Worm (Caenorhabditis elegans) whole organism, L4 larva: ENCODE measurements around the gene stc-1.

Source experiments
- F37D6.2 ChIP-seq: sonication (generic microtip); optimal IDR thresholded peaks from 2 replicates; lab custom pipeline; 2016; ENCODE audit warnings: mild to moderate bottlenecking, missing genetic modification characterization, missing compliant biosample characterization
- F49E8.2 ChIP-seq: sonication (generic microtip); optimal IDR thresholded peaks from 2 replicates; lab custom pipeline; 2016; ENCODE audit warnings: missing compliant biosample characterization, mild to moderate bottlenecking, missing genetic modification characterization, borderline replicate concordance
- R02D3.7 ChIP-seq: fragments of 150-350 bp; sonication (generic microtip); optimal IDR thresholded peaks from 3 replicates; lab custom pipeline; 2014; ENCODE audit warnings: missing biosample characterization, missing genetic modification characterization
- Y48G9A.11 ChIP-seq: fragments of 200-800 bp; sonication (Bioruptor generic); IDR thresholded peaks from 2 replicates; pipeline ENCODE4 v1.3.6; 2022; ENCODE audit warnings: missing genetic modification reagents, missing genetic modification characterization, missing compliant biosample characterization
- Y75B8A.6 ChIP-seq: fragments of 200-800 bp; sonication (Bioruptor generic); IDR thresholded peaks from 2 replicates; pipeline ENCODE4 v1.3.6; 2022; ENCODE audit warnings: missing genetic modification reagents, missing genetic modification characterization, missing compliant biosample characterization
- ama-1 ChIP-seq: fragments of 150-350 bp; optimal IDR thresholded peaks from 2 replicates; lab custom pipeline; 2014; ENCODE audit warnings: inconsistent platforms, mixed read lengths
- ceh-28 ChIP-seq: fragments of 150-350 bp; optimal IDR thresholded peaks from 2 replicates; lab custom pipeline; 2014; ENCODE audit warnings: missing biosample characterization, missing genetic modification reagents, missing genetic modification characterization
- ceh-32 ChIP-seq: sonication (generic microtip); optimal IDR thresholded peaks from 2 replicates; lab custom pipeline; 2016; ENCODE audit warnings: mild to moderate bottlenecking, missing genetic modification characterization, missing compliant biosample characterization; ENCODE audit not compliant: poor library complexity
- ceh-44 ChIP-seq: fragments of 200-800 bp; sonication (Bioruptor generic); IDR thresholded peaks from 2 replicates; pipeline ENCODE4 v1.3.6; 2022; ENCODE audit warnings: missing genetic modification reagents, missing genetic modification characterization, missing compliant biosample characterization
- ctbp-1 ChIP-seq: fragments of 200-800 bp; sonication (Bioruptor generic); IDR thresholded peaks from 2 replicates; pipeline ENCODE4 v1.3.6; 2022; ENCODE audit warnings: missing genetic modification reagents, missing genetic modification characterization, missing compliant biosample characterization
- daf-16 ChIP-seq, 3 experiments: sonication (generic microtip); optimal IDR thresholded peaks; 2 replicates each; lab custom pipeline; 2016 to 2017; ENCODE audit warnings: missing genetic modification characterization in 3 of 3, missing genetic modification reagents in 3 of 3, mild to moderate bottlenecking in 2 of 3, missing compliant biosample characterization in 2 of 3, missing biosample characterization in 1 of 3, moderate library complexity in 1 of 3
- daf-8 ChIP-seq: fragments of 200-800 bp; sonication (Bioruptor generic); IDR thresholded peaks from 2 replicates; pipeline ENCODE4 v1.3.6; 2022; ENCODE audit warnings: missing genetic modification characterization, missing compliant biosample characterization
- dmd-8 ChIP-seq: fragments of 200-800 bp; sonication (Bioruptor generic); IDR thresholded peaks from 2 replicates; pipeline ENCODE4 v1.3.6; 2022; ENCODE audit warnings: missing genetic modification characterization, missing compliant biosample characterization
- duxl-1 ChIP-seq: sonication (generic microtip); optimal IDR thresholded peaks from 2 replicates; lab custom pipeline; 2016; ENCODE audit warnings: mild to moderate bottlenecking, missing genetic modification characterization, moderate library complexity, missing compliant biosample characterization; ENCODE audit not compliant: poor library complexity
- fos-1 ChIP-seq: fragments of 150-350 bp; optimal IDR thresholded peaks from 2 replicates; lab custom pipeline; 2014; ENCODE audit warnings: missing biosample characterization, missing genetic modification characterization
- gei-8 ChIP-seq: fragments of 200-800 bp; sonication (Bioruptor generic); optimal IDR thresholded peaks from 2 replicates; lab custom pipeline; 2018; ENCODE audit warnings: mild to moderate bottlenecking, missing genetic modification characterization, missing compliant biosample characterization
- hlh-30 ChIP-seq: sonication (generic microtip); optimal IDR thresholded peaks from 2 replicates; lab custom pipeline; 2017; ENCODE audit warnings: antibody characterized with exemption, mild to moderate bottlenecking, missing genetic modification characterization, missing compliant biosample characterization; ENCODE audit not compliant: insufficient read depth
- hmg-1.1 ChIP-seq: fragments of 200-800 bp; sonication (Bioruptor generic); IDR thresholded peaks from 2 replicates; pipeline ENCODE4 v1.3.6; 2022; ENCODE audit warnings: missing genetic modification reagents, missing genetic modification characterization, missing compliant biosample characterization
- lim-7 ChIP-seq: fragments of 200-800 bp; sonication (Bioruptor generic); IDR thresholded peaks from 2 replicates; pipeline ENCODE4 v1.3.6; 2022; ENCODE audit warnings: missing genetic modification characterization, missing compliant biosample characterization
- lin-1 ChIP-seq: fragments of 200-800 bp; sonication (Bioruptor generic); IDR thresholded peaks from 2 replicates; pipeline ENCODE4 v1.3.6; 2022; ENCODE audit warnings: missing genetic modification reagents, missing genetic modification characterization, missing compliant biosample characterization
- lin-38 ChIP-seq: fragments of 200-800 bp; sonication (Bioruptor generic); IDR thresholded peaks from 2 replicates; pipeline ENCODE4 v1.3.6; 2022; ENCODE audit warnings: missing genetic modification reagents, missing genetic modification characterization, missing compliant biosample characterization
- lin-39 ChIP-seq: fragments of 150-350 bp; optimal IDR thresholded peaks from 2 replicates; lab custom pipeline; 2014; ENCODE audit warnings: missing biosample characterization, missing genetic modification reagents, missing genetic modification characterization
- lir-3 ChIP-seq: sonication (generic microtip); optimal IDR thresholded peaks from 2 replicates; lab custom pipeline; 2016; ENCODE audit warnings: mild to moderate bottlenecking, missing genetic modification characterization, missing compliant biosample characterization
- lsy-2 ChIP-seq, 2 experiments: fragments of 150-350 bp in 1 of 2; sonication (generic microtip) in 1 of 2; optimal IDR thresholded peaks; 2 replicates each; lab custom pipeline; 2014 to 2017; ENCODE audit warnings: missing biosample characterization in 2 of 2, missing genetic modification characterization in 2 of 2
- madf-5 ChIP-seq, 2 experiments: fragments of 200-800 bp; sonication (Bioruptor generic); IDR thresholded peaks; 2 replicates each; pipeline ENCODE4 v1.3.6; 2022; ENCODE audit warnings: missing compliant biosample characterization in 2 of 2, missing genetic modification characterization in 2 of 2
- madf-9 ChIP-seq: fragments of 200-800 bp; sonication (Bioruptor generic); conservative IDR thresholded peaks from 2 replicates; pipeline ENCODE4 v1.3.6; 2022; ENCODE audit warnings: missing genetic modification reagents, missing genetic modification characterization, missing compliant biosample characterization
- mdl-1 ChIP-seq, 2 experiments: fragments of 150-350 bp in 1 of 2; sonication (generic microtip) in 1 of 2; optimal IDR thresholded peaks; 2 replicates each; lab custom pipeline; 2014 to 2017; ENCODE audit warnings: missing biosample characterization in 2 of 2, missing genetic modification characterization in 2 of 2
- nhr-28 ChIP-seq: fragments of 150-350 bp; optimal IDR thresholded peaks from 2 replicates; lab custom pipeline; 2014; ENCODE audit warnings: missing biosample characterization, missing genetic modification characterization
- nhr-6 ChIP-seq: fragments of 150-350 bp; optimal IDR thresholded peaks from 2 replicates; lab custom pipeline; 2014; ENCODE audit warnings: missing biosample characterization, missing genetic modification characterization
- saeg-2 ChIP-seq: fragments of 200-800 bp; sonication (Bioruptor generic); IDR thresholded peaks from 2 replicates; pipeline ENCODE4 v1.3.6; 2022; ENCODE audit warnings: missing genetic modification reagents, missing genetic modification characterization, missing compliant biosample characterization
- set-16 ChIP-seq: fragments of 200-800 bp; sonication (Bioruptor generic); IDR thresholded peaks from 2 replicates; pipeline ENCODE4 v1.3.6; 2022; ENCODE audit warnings: missing genetic modification reagents, missing genetic modification characterization, missing compliant biosample characterization
- snpc-4 ChIP-seq: fragments of 150-350 bp; optimal IDR thresholded peaks from 2 replicates; lab custom pipeline; 2014; ENCODE audit warnings: missing biosample characterization, missing genetic modification characterization
- spr-1 ChIP-seq: sonication (generic microtip); optimal IDR thresholded peaks from 2 replicates; lab custom pipeline; 2016; ENCODE audit warnings: mild to moderate bottlenecking, missing genetic modification characterization, missing compliant biosample characterization
- tag-97 ChIP-seq: fragments of 200-800 bp; sonication (Bioruptor generic); IDR thresholded peaks from 2 replicates; pipeline ENCODE4 v1.3.6; 2022; ENCODE audit warnings: missing genetic modification characterization, missing compliant biosample characterization
- tra-1 ChIP-seq: fragments of 200-800 bp; sonication (Bioruptor generic); IDR thresholded peaks from 2 replicates; pipeline ENCODE4 v1.3.6; 2022; ENCODE audit warnings: missing genetic modification reagents, missing genetic modification characterization, missing compliant biosample characterization
- unc-62 ChIP-seq, 3 experiments: fragments of 150-350 bp in 1 of 3; sonication (generic microtip); optimal IDR thresholded peaks in 2 of 3; peaks in 1 of 3; 1 replicate in 1 of 3; 2 replicates in 2 of 3; lab custom pipeline; 2014 to 2017; ENCODE audit warnings: missing biosample characterization in 3 of 3, missing genetic modification characterization in 3 of 3, missing genetic modification reagents in 3 of 3, missing genotype in 1 of 3
- vab-7 ChIP-seq: fragments of 200-800 bp; sonication (Bioruptor generic); IDR thresholded peaks from 2 replicates; pipeline ENCODE4 v1.3.6; 2022; ENCODE audit warnings: missing genetic modification reagents, missing genetic modification characterization, missing compliant biosample characterization
- zfp-2 ChIP-seq: sonication (generic microtip); optimal IDR thresholded peaks from 2 replicates; lab custom pipeline; 2016; ENCODE audit warnings: mild to moderate bottlenecking, missing genetic modification characterization, missing compliant biosample characterization

The stc-1 gene

ce11 chrII:8573044-8573443, 7.1 kb upstream of the stc-1 start, which contains the start of gene F54C9.7:
Gene F54C9.7 (plus strand): TSS chrII:8573344.
- TF ChIP-seq spr-1 (tag; lab: Kevin White, UChicago) = no peak
- TF ChIP-seq lin-38 = peak; percentile 44
- TF ChIP-seq, all 104 proteins: peak for 1

- TF ChIP-seq nhr-28 (tag; lab: Kevin White, UChicago) = no peak
- TF ChIP-seq daf-8 = no peak
- TF ChIP-seq lir-3 (tag; lab: Kevin White, UChicago) = no peak
- no peak for TF ChIP-seq vab-7 (GFP tag; lab: Robert Waterston, UW)
- no peak for TF ChIP-seq fos-1 (tag; lab: Kevin White, UChicago)
- TF ChIP-seq F37D6.2 (tag; lab: Kevin White, UChicago) = no peak
- no peak for TF ChIP-seq madf-5 (GFP tag; IDR thresholded peaks at IDR 0.05; lab: Robert Waterston, UW)
- TF ChIP-seq madf-9 (GFP tag; lab: Robert Waterston, UW) = no peak
- TF ChIP-seq lin-39 = no peak
- TF ChIP-seq lim-7 (GFP tag; lab: Robert Waterston, UW) = no peak
- TF ChIP-seq ama-1 (lab: Kevin White, UChicago) = no peak
- TF ChIP-seq duxl-1 (tag; lab: Kevin White, UChicago) = no peak
- TF ChIP-seq tra-1 (GFP tag; lab: Robert Waterston, UW) = 0 out of 2 replicates have a peak, but pooled peaks have one; percentile 14
- no peak for TF ChIP-seq dmd-8
- TF ChIP-seq ctbp-1 (GFP tag; lab: Robert Waterston, UW) = no peak
- no peak for TF ChIP-seq snpc-4 (tag; lab: Kevin White, UChicago)
- TF ChIP-seq unc-62 (GFP tag; optimal IDR thresholded peaks at IDR 0.05 in 1 of 2; lab: Kevin White, UChicago) = no peak
- TF ChIP-seq unc-62 (tag; optimal IDR thresholded peaks at IDR 0.05; lab: Kevin White, UChicago) = no peak
- no peak for TF ChIP-seq ceh-44 (GFP tag; lab: Robert Waterston, UW)
- TF ChIP-seq set-16 (GFP tag; lab: Robert Waterston, UW) = no peak
- TF ChIP-seq daf-16 (GFP tag; optimal IDR thresholded peaks at IDR 0.05; lab: Kevin White, UChicago) = no peak
- TF ChIP-seq daf-16 (tag; optimal IDR thresholded peaks at IDR 0.05; lab: Kevin White, UChicago) = peak; percentile 14
- TF ChIP-seq lin-1 = no peak
- no peak for TF ChIP-seq saeg-2
- TF ChIP-seq F49E8.2 (tag; lab: Kevin White, UChicago) = peak; percentile 39
- TF ChIP-seq hmg-1.1 = no peak
- no peak for TF ChIP-seq lsy-2 (tag; optimal IDR thresholded peaks at IDR 0.05; lab: Kevin White, UChicago)
- TF ChIP-seq Y48G9A.11 (GFP tag; lab: Robert Waterston, UW) = 0 out of 2 replicates have a peak, but pooled peaks have one; percentile 7
- TF ChIP-seq nhr-6 (tag; lab: Kevin White, UChicago) = no peak
- TF ChIP-seq lin-38 = peak; percentile 49; the same call in 1 of the 2 replicates
- no peak for TF ChIP-seq Y75B8A.6 (GFP tag; lab: Robert Waterston, UW)
- TF ChIP-seq tag-97 (GFP tag; lab: Robert Waterston, UW) = no peak
- no peak for TF ChIP-seq ceh-32 (tag; lab: Kevin White, UChicago)
- no peak for TF ChIP-seq ceh-28 (tag; lab: Kevin White, UChicago)
- no peak for TF ChIP-seq zfp-2 (tag; lab: Kevin White, UChicago)
- no peak for TF ChIP-seq mdl-1 (tag; optimal IDR thresholded peaks at IDR 0.05; lab: Kevin White, UChicago)
- TF ChIP-seq gei-8 (GFP tag; lab: Kevin White, UChicago) = no peak
- no peak for TF ChIP-seq hlh-30
- no peak for TF ChIP-seq R02D3.7 (tag; lab: Kevin White, UChicago)
Observed at ce11 chrII:8570977-8571376, 5.0 kb upstream of the stc-1 start, which contains the start of gene bcs-1. Gene bcs-1 (plus strand): TSS chrII:8571085.
